2 fruit fly cellular contexts compared by ENCODE assay signal in the genomic region with DNA sequence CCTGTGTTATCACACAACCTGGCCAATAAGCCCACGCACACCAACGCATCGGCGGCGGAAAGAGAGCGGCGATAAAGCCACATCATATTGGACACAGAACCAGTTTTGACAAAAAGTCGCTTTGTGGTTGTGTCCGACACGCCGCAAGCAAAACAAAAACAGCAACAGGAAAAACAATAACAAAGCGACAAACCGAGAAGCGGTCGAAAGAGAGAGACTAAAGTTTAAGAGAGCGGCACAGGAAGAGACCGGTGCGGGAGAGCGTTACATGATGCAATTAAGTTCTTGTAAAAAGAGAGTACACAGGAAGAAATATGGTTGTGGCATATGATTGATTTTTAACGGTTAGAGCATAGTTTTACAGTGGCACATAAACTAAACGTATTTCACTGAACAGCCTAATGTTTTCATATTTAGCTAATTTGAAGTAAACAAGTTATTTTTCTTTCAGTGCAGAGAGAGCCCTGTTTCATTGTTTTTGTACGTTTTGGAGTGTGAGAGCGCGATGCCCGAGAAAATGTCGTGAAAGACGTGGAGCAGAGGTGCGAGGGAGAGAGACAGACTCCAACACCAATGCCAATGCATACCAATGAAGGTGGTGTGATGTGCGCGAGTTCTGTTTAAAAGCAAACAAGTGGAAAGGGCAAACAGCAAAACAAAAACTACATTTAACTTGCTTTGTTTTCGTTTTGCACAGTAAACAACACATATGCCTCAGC.
TF ChIP-seq lines count a peak whose summit lies in the region.

No protein-coding gene starts in this region.

TF ChIP-seq in whole organism, embryonic, 481 proteins besides CTCF, POLR2A, EP300 and RAD21 (continued from another document and continues in another):
- TF ChIP-seq MESR4 (GFP tag; optimal IDR thresholded peaks at IDR 0.05; lab: Kevin White, UChicago) (peak; percentile 97), Sry-δ (GFP tag; optimal IDR thresholded peaks at IDR 0.05; lab: Kevin White, UChicago) (peak; percentile 90), Mrtf (GFP tag; IDR thresholded peaks at IDR 0.05; lab: Robert Waterston, UW) (no peak), Rfx (GFP tag; IDR thresholded peaks at IDR 0.05; lab: Robert Waterston, UW) (no peak), CG6654 (GFP tag; optimal IDR thresholded peaks at IDR 0.05; lab: Kevin White, UChicago) (peak; percentile 96), Hsf (GFP tag; optimal IDR thresholded peaks at IDR 0.05; lab: Kevin White, UChicago) (peak; percentile 100), CG11247 (GFP tag; IDR thresholded peaks at IDR 0.05; lab: Robert Waterston, UW) (no peak), CHES-1-like (GFP tag; optimal IDR thresholded peaks at IDR 0.05; lab: Kevin White, UChicago) (peak; percentile 100), al (GFP tag; IDR thresholded peaks at IDR 0.05; lab: Robert Waterston, UW) (no peak), Myb (GFP tag; optimal IDR thresholded peaks at IDR 0.05; lab: Kevin White, UChicago) (peak; percentile 98), CG12104 (GFP tag; optimal IDR thresholded peaks at IDR 0.05; lab: Kevin White, UChicago) (peak; percentile 100), CG30020 (tag; optimal IDR thresholded peaks at IDR 0.05; lab: Kevin White, UChicago) (peak; percentile 93), emc (GFP tag; optimal IDR thresholded peaks at IDR 0.05; lab: Kevin White, UChicago) (peak; percentile 100), CG9437 (GFP tag; optimal IDR thresholded peaks at IDR 0.05; lab: Kevin White, UChicago) (peak; percentile 97), kay (GFP tag; optimal IDR thresholded peaks at IDR 0.05; lab: Kevin White, UChicago) (peak; percentile 100), zfh1 (GFP tag; IDR thresholded peaks at IDR 0.05; lab: Robert Waterston, UW) (no peak), CG17802 (tag; optimal IDR thresholded peaks at IDR 0.05; lab: Kevin White, UChicago) (peak; percentile 95), Hr3 (GFP tag; optimal IDR thresholded peaks at IDR 0.05; lab: Kevin White, UChicago) (peak; percentile 100), hbn (GFP tag; IDR thresholded peaks at IDR 0.05; lab: Robert Waterston, UW; ENCODE audit: partially characterized antibody) (no peak), Hmr (GFP tag; optimal IDR thresholded peaks at IDR 0.05; lab: Kevin White, UChicago) (peak; percentile 100), vfl (GFP tag; optimal IDR thresholded peaks at IDR 0.05; lab: Kevin White, UChicago) (peak; percentile 100), tup (GFP tag; optimal IDR thresholded peaks at IDR 0.05; lab: Kevin White, UChicago) (peak; percentile 100), lmd (GFP tag; IDR thresholded peaks at IDR 0.05; lab: Robert Waterston, UW) (no peak), odd (GFP tag; optimal IDR thresholded peaks at IDR 0.05; lab: Kevin White, UChicago) (peak; percentile 100), CG2129 (GFP tag; IDR thresholded peaks at IDR 0.05; lab: Robert Waterston, UW; ENCODE audit: partially characterized antibody) (no peak), Dad (GFP tag; optimal IDR thresholded peaks at IDR 0.05; lab: Kevin White, UChicago) (peak; percentile 100), CG17829 (tag; optimal IDR thresholded peaks at IDR 0.05; lab: Kevin White, UChicago) (peak; percentile 100), unc-4 (GFP tag; IDR thresholded peaks at IDR 0.05; lab: Robert Waterston, UW; ENCODE audit: partially characterized antibody) (no peak), CG1233 (GFP tag; optimal IDR thresholded peaks at IDR 0.05; lab: Kevin White, UChicago) (peak; percentile 100), bsh (GFP tag; optimal IDR thresholded peaks at IDR 0.05; lab: Kevin White, UChicago) (peak; percentile 100), yki (optimal IDR thresholded peaks at IDR 0.05; lab: Kevin White, UChicago) (peak; percentile 69), CG2712 (tag; optimal IDR thresholded peaks at IDR 0.05; lab: Kevin White, UChicago) (peak; percentile 100), ftz-f1 (GFP tag; optimal IDR thresholded peaks at IDR 0.05; lab: Kevin White, UChicago) (peak; percentile 96), chm (GFP tag; IDR thresholded peaks at IDR 0.05; lab: Robert Waterston, UW) (no peak), CG3163 (GFP tag; optimal IDR thresholded peaks at IDR 0.05; lab: Kevin White, UChicago) (peak; percentile 100), eve (GFP tag; optimal IDR thresholded peaks at IDR 0.05; lab: Kevin White, UChicago) (peak; percentile 95 to 100), Dref (GFP tag; IDR thresholded peaks at IDR 0.05; lab: Robert Waterston, UW) (no peak), CG1792 (GFP tag; optimal IDR thresholded peaks at IDR 0.05; lab: Kevin White, UChicago) (peak; percentile 100), Nf-YC (tag; optimal IDR thresholded peaks at IDR 0.05; lab: Kevin White, UChicago) (peak; percentile 95), CG15514 (GFP tag; optimal IDR thresholded peaks at IDR 0.05; lab: Kevin White, UChicago) (peak; percentile 96), CG18764 (GFP tag; optimal IDR thresholded peaks at IDR 0.05; lab: Kevin White, UChicago) (peak; percentile 100), dpn (GFP tag; optimal IDR thresholded peaks at IDR 0.05; lab: Kevin White, UChicago) (peak; percentile 100), pfk (GFP tag; optimal IDR thresholded peaks at IDR 0.05; lab: Kevin White, UChicago) (peak; percentile 84), CG2889 (GFP tag; IDR thresholded peaks at IDR 0.05; lab: Robert Waterston, UW) (no peak), CG13775 (GFP tag; optimal IDR thresholded peaks at IDR 0.05; lab: Kevin White, UChicago) (peak; percentile 100), tgo (GFP tag; IDR thresholded peaks at IDR 0.05; lab: Robert Waterston, UW) (no peak), jumu (GFP tag; optimal IDR thresholded peaks at IDR 0.05; lab: Kevin White, UChicago) (peak; percentile 100), sob (GFP tag; IDR thresholded peaks at IDR 0.05; lab: Robert Waterston, UW) (no peak), Oaz (GFP tag; IDR thresholded peaks at IDR 0.05; lab: Robert Waterston, UW) (no peak), B-H1 (GFP tag; IDR thresholded peaks at IDR 0.05; lab: Robert Waterston, UW) (no peak), z (GFP tag; IDR thresholded peaks at IDR 0.05; lab: Robert Waterston, UW) (no peak), row (GFP tag; IDR thresholded peaks at IDR 0.05; lab: Robert Waterston, UW) (no peak), NC2α (GFP tag; optimal IDR thresholded peaks at IDR 0.05; lab: Kevin White, UChicago) (peak; percentile 100), ATbp (GFP tag; optimal IDR thresholded peaks at IDR 0.05; lab: Kevin White, UChicago) (peak; percentile 100), Bdp1 (GFP tag; optimal IDR thresholded peaks at IDR 0.05; lab: Kevin White, UChicago) (peak; percentile 97), CG43689 (GFP tag; IDR thresholded peaks at IDR 0.05; lab: Robert Waterston, UW) (no peak), CG2120 (GFP tag; optimal IDR thresholded peaks at IDR 0.05; lab: Kevin White, UChicago) (peak; percentile 100), CG4854 (GFP tag; optimal IDR thresholded peaks at IDR 0.05; lab: Kevin White, UChicago) (peak; percentile 100), fd102C (GFP tag; optimal IDR thresholded peaks at IDR 0.05; lab: Kevin White, UChicago) (peak; percentile 99), croc (GFP tag; conservative IDR thresholded peaks at IDR 0.05; lab: Robert Waterston, UW) (peak; percentile 100), CG8281 (tag; optimal IDR thresholded peaks at IDR 0.05; lab: Kevin White, UChicago) (peak; percentile 96), slbo (GFP tag; IDR thresholded peaks at IDR 0.05; lab: Robert Waterston, UW) (no peak)

TF ChIP-seq in whole organism, prepupa, 60 proteins besides CTCF, POLR2A, EP300 and RAD21 (continued from another document):
- TF ChIP-seq CG11902 (GFP tag; optimal IDR thresholded peaks at IDR 0.05; lab: Kevin White, UChicago) (peak; percentile 100), Blimp-1 (GFP tag; optimal IDR thresholded peaks at IDR 0.05; lab: Kevin White, UChicago) (peak; percentile 99), CG3919 (GFP tag; optimal IDR thresholded peaks at IDR 0.05; lab: Kevin White, UChicago) (peak; percentile 100), Ets96B (tag; optimal IDR thresholded peaks at IDR 0.05; lab: Kevin White, UChicago) (peak; percentile 100), CG6163 (GFP tag; IDR thresholded peaks at IDR 0.05; lab: Robert Waterston, UW) (no peak), pdm3 (GFP tag; optimal IDR thresholded peaks at IDR 0.05; lab: Kevin White, UChicago) (peak; percentile 100), spab (GFP tag; optimal IDR thresholded peaks at IDR 0.05; lab: Kevin White, UChicago) (peak; percentile 100), CG9139 (GFP tag; optimal IDR thresholded peaks at IDR 0.05; lab: Kevin White, UChicago) (peak; percentile 100), CG4318 (GFP tag; optimal IDR thresholded peaks at IDR 0.05; lab: Kevin White, UChicago) (peak; percentile 100), CG7368 (GFP tag; optimal IDR thresholded peaks at IDR 0.05; lab: Kevin White, UChicago) (peak; percentile 100), lz (GFP tag; optimal IDR thresholded peaks at IDR 0.05; lab: Kevin White, UChicago) (peak; percentile 100), CG31627 (GFP tag; optimal IDR thresholded peaks at IDR 0.05; lab: Kevin White, UChicago) (peak; percentile 100), Ets21C (GFP tag; optimal IDR thresholded peaks at IDR 0.05; lab: Kevin White, UChicago) (peak; percentile 100)
